Fruit fly (Drosophila melanogaster) Kc167 (cell line): ENCODE measurements around the gene Rbp4.

Experiments used
- Myc ChIP-seq: fragments of >200 bp; optimal IDR thresholded peaks from 2 replicates; lab custom pipeline; 2017; ENCODE audit warnings: missing external identifiers
- h ChIP-seq: fragments of >200 bp; optimal IDR thresholded peaks from 3 replicates; lab custom pipeline; 2018; ENCODE audit warnings: missing external identifiers
- insv ChIP-seq: fragments of >200 bp; optimal IDR thresholded peaks from 3 replicates; lab custom pipeline; 2018; ENCODE audit warnings: missing external identifiers
- psq ChIP-seq: fragments of >200 bp; optimal IDR thresholded peaks from 2 replicates; lab custom pipeline; 2017; ENCODE audit warnings: missing external identifiers
- ttk ChIP-seq: sonication (Bioruptor generic); optimal IDR thresholded peaks from 2 replicates; lab custom pipeline; 2017; ENCODE audit warnings: missing external identifiers

DNA sequence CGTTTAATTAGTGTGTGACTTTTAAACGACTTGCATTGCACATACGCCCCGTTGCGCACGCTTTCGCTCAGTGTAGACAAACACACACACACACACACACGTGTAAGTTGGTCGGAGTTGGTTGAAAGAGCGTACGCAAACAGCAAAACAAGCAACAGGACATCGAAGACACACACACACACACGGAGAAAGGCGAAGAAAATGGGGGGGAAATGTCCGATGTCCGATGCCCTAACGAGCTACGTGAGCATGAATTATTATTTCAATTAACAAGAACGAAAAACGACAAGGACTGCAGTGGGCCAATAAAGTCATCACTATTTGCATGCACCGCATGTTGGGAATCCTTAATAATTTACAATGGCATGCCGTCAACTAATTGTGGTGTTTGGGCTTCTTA lies 39.0 kb downstream of the Rbp4 start:
- TF ChIP-seq insv (no peak), Myc (no peak), psq (lab: Kevin White, UChicago) (no peak), h (lab: Kevin White, UChicago) (no peak), ttk (lab: Kevin White, UChicago) (no peak)
